Worm (Caenorhabditis elegans) whole organism, late embryonic: Measurements from ENCODE around the gene hcp-1.
A peak's percentile ranks its signal among the peaks of the same experiment; 100 is the strongest.
"Not testable (repeated sequence)": the region's sequence is repeated elsewhere in the genome, so short reads cannot be mapped to it uniquely, and the experiment has no call there.

Source experiments
- C08G9.2 ChIP-seq: sonication (generic microtip); optimal IDR thresholded peaks from 2 replicates; lab custom pipeline; 2016; ENCODE audit warnings: mild to moderate bottlenecking, missing genetic modification characterization, moderate library complexity, missing compliant biosample characterization
- F13H6.1 ChIP-seq: sonication (generic microtip); optimal IDR thresholded peaks from 2 replicates; lab custom pipeline; 2016; ENCODE audit warnings: missing genetic modification characterization, missing compliant biosample characterization
- K09A11.1 ChIP-seq: sonication (generic microtip); optimal IDR thresholded peaks from 2 replicates; lab custom pipeline; 2017; ENCODE audit warnings: antibody characterized with exemption, mild to moderate bottlenecking, missing genetic modification characterization, missing compliant biosample characterization; ENCODE audit not compliant: insufficient read depth
- Y22D7AL.16 ChIP-seq: sonication (generic microtip); optimal IDR thresholded peaks from 2 replicates; lab custom pipeline; 2016; ENCODE audit warnings: missing genetic modification characterization, missing compliant biosample characterization
- ahr-1 ChIP-seq: sonication (generic microtip); optimal IDR thresholded peaks from 2 replicates; lab custom pipeline; 2016; ENCODE audit warnings: missing genetic modification characterization, missing compliant biosample characterization
- ama-1 ChIP-seq: fragments of 150-350 bp; optimal IDR thresholded peaks from 2 replicates; lab custom pipeline; 2014
- ceh-14 ChIP-seq: sonication (generic microtip); optimal IDR thresholded peaks from 2 replicates; lab custom pipeline; 2016; ENCODE audit warnings: missing genotype, missing genetic modification characterization, missing compliant biosample characterization
- ceh-18 ChIP-seq: sonication (generic microtip); optimal IDR thresholded peaks from 2 replicates; lab custom pipeline; 2016; ENCODE audit warnings: missing genetic modification characterization, missing compliant biosample characterization
- ceh-24 ChIP-seq: sonication (generic microtip); optimal IDR thresholded peaks from 2 replicates; lab custom pipeline; 2016; ENCODE audit warnings: mild to moderate bottlenecking, missing genetic modification characterization, missing compliant biosample characterization
- ceh-30 ChIP-seq: fragments of 150-350 bp; optimal IDR thresholded peaks from 2 replicates; lab custom pipeline; 2014; ENCODE audit warnings: missing biosample characterization, missing genetic modification characterization
- ceh-34 ChIP-seq: sonication (generic microtip); optimal IDR thresholded peaks from 2 replicates; lab custom pipeline; 2016; ENCODE audit warnings: mild to moderate bottlenecking, missing genetic modification characterization, missing compliant biosample characterization
- ceh-6 ChIP-seq: fragments of 200-800 bp; sonication (Bioruptor generic); optimal IDR thresholded peaks from 2 replicates; lab custom pipeline; 2018; ENCODE audit warnings: mild to moderate bottlenecking, missing genetic modification characterization, missing compliant biosample characterization
- che-1 ChIP-seq: sonication (generic microtip); optimal IDR thresholded peaks from 2 replicates; lab custom pipeline; 2016; ENCODE audit warnings: mild to moderate bottlenecking, missing genetic modification characterization, missing compliant biosample characterization
- elt-2 ChIP-seq: sonication (generic microtip); optimal IDR thresholded peaks from 2 replicates; lab custom pipeline; 2016; ENCODE audit warnings: missing genetic modification reagents, missing genetic modification characterization, missing compliant biosample characterization
- eyg-1 ChIP-seq: sonication (generic microtip); optimal IDR thresholded peaks from 2 replicates; lab custom pipeline; 2016; ENCODE audit warnings: missing genotype, missing genetic modification characterization, missing compliant biosample characterization
- fax-1 ChIP-seq: sonication (generic microtip); optimal IDR thresholded peaks from 2 replicates; lab custom pipeline; 2016; ENCODE audit warnings: missing genotype, missing genetic modification characterization, missing compliant biosample characterization
- fkh-10 ChIP-seq: fragments of 150-350 bp; optimal IDR thresholded peaks from 2 replicates; lab custom pipeline; 2014; ENCODE audit warnings: missing biosample characterization, missing genetic modification reagents, missing genetic modification characterization
- fkh-6 ChIP-seq: sonication (generic microtip); optimal IDR thresholded peaks from 2 replicates; lab custom pipeline; 2016; ENCODE audit warnings: missing genetic modification characterization, missing compliant biosample characterization
- hlh-15 ChIP-seq: sonication (generic microtip); optimal IDR thresholded peaks from 2 replicates; lab custom pipeline; 2016; ENCODE audit warnings: missing genetic modification characterization, missing compliant biosample characterization
- hlh-30 ChIP-seq: sonication (generic microtip); optimal IDR thresholded peaks from 2 replicates; lab custom pipeline; 2017; ENCODE audit warnings: antibody characterized with exemption, missing genetic modification characterization, missing compliant biosample characterization; ENCODE audit not compliant: insufficient read depth
- hlh-6 ChIP-seq: sonication (generic microtip); optimal IDR thresholded peaks from 2 replicates; lab custom pipeline; 2016; ENCODE audit warnings: missing genotype, missing genetic modification characterization, missing compliant biosample characterization
- hlh-8 ChIP-seq: sonication (generic microtip); optimal IDR thresholded peaks from 2 replicates; lab custom pipeline; 2016; ENCODE audit warnings: missing genotype, missing genetic modification characterization, missing compliant biosample characterization
- lim-6 ChIP-seq: sonication (generic microtip); optimal IDR thresholded peaks from 2 replicates; lab custom pipeline; 2016; ENCODE audit warnings: missing genetic modification characterization, missing compliant biosample characterization
- nhr-11 ChIP-seq: fragments of 150-350 bp; optimal IDR thresholded peaks from 2 replicates; lab custom pipeline; 2014; ENCODE audit warnings: missing biosample characterization, missing genetic modification characterization
- pha-2 ChIP-seq: sonication (generic microtip); optimal IDR thresholded peaks from 2 replicates; lab custom pipeline; 2017; ENCODE audit warnings: mild to moderate bottlenecking, missing genetic modification characterization, missing compliant biosample characterization
- pha-4 ChIP-seq: fragments of 150-350 bp; optimal IDR thresholded peaks from 2 replicates; lab custom pipeline; 2018; ENCODE audit warnings: missing biosample characterization, missing genetic modification reagents, missing genetic modification characterization
- ref-2 ChIP-seq: sonication (generic microtip); optimal IDR thresholded peaks from 2 replicates; lab custom pipeline; 2016; ENCODE audit warnings: missing genetic modification characterization, missing compliant biosample characterization
- rnt-1 ChIP-seq: sonication (generic microtip); optimal IDR thresholded peaks from 2 replicates; lab custom pipeline; 2016; ENCODE audit warnings: missing genetic modification characterization, missing compliant biosample characterization
- sox-2 ChIP-seq: fragments of 200-800 bp; sonication (Bioruptor generic); IDR thresholded peaks from 2 replicates; pipeline ENCODE4 v1.3.6; 2022; ENCODE audit warnings: missing genetic modification reagents, missing genetic modification characterization, missing compliant biosample characterization
- sox-4 ChIP-seq: sonication (generic microtip); optimal IDR thresholded peaks from 2 replicates; lab custom pipeline; 2017; ENCODE audit warnings: mild to moderate bottlenecking, missing genetic modification characterization, inconsistent platforms, missing compliant biosample characterization
- tbx-2 ChIP-seq: sonication (generic microtip); optimal IDR thresholded peaks from 2 replicates; lab custom pipeline; 2016; ENCODE audit warnings: missing genetic modification characterization, missing compliant biosample characterization
- unc-3 ChIP-seq, 2 experiments: fragments of 200-800 bp in 1 of 2; sonication (Bioruptor generic) in 1 of 2; sonication (generic microtip) in 1 of 2; conservative IDR thresholded peaks in 1 of 2; optimal IDR thresholded peaks in 1 of 2; 2 replicates each; pipeline versions ENCODE4 v1.3.6 to Lab custom; 2016 to 2022; ENCODE audit warnings: missing compliant biosample characterization in 2 of 2, missing genetic modification characterization in 2 of 2, missing genetic modification reagents in 1 of 2
- unc-42 ChIP-seq: sonication (generic microtip); optimal IDR thresholded peaks from 2 replicates; lab custom pipeline; 2016; ENCODE audit warnings: missing genotype, missing genetic modification characterization, missing compliant biosample characterization
- unc-55 ChIP-seq: sonication (generic microtip); optimal IDR thresholded peaks from 2 replicates; lab custom pipeline; 2017; ENCODE audit warnings: missing biosample characterization, missing genetic modification reagents, missing genetic modification characterization

hcp-1 gene

ce11 chrV:6575406-6576130, 18.4 kb upstream of the hcp-1 start, which contains the start of gene fut-2:
fut-2 (minus strand) TSS chrV:6575890.
- no peak for TF ChIP-seq nhr-11 (tag; lab: Kevin White, UChicago)
- peak; percentile 79 for TF ChIP-seq elt-2 (tag; lab: Kevin White, UChicago)
- TF ChIP-seq, all 69 proteins: peak for 1

- TF ChIP-seq hlh-6 (no peak), unc-3 (GFP tag; conservative IDR thresholded peaks at IDR 0.05; lab: Robert Waterston, UW) (no peak), unc-3 (tag; optimal IDR thresholded peaks at IDR 0.05; lab: Kevin White, UChicago) (no peak), elt-2 (tag; lab: Kevin White, UChicago) (no peak), fax-1 (no peak), nhr-11 (tag; lab: Kevin White, UChicago) (no peak), pha-4 (no peak)
- TF ChIP-seq, all 69 proteins: peak for 0
Measured at ce11 chrV:6576567-6576966, 17.4 kb upstream of the hcp-1 start, which contains the start of gene EGAP9.4. EGAP9.4 (plus strand) TSS chrV:6576867.

ce11 chrV:6579992-6580391, 14.0 kb upstream of the hcp-1 start, which contains the start of gene EGAP9.3:
EGAP9.3 (minus strand) TSS chrV:6580122.
- TF ChIP-seq ceh-30 (tag; lab: Kevin White, UChicago) (no peak), ceh-34 (no peak), tbx-2 (tag; lab: Kevin White, UChicago) (no peak), pha-2 (tag; lab: Kevin White, UChicago) (no peak), che-1 (tag; lab: Kevin White, UChicago) (no peak), hlh-15 (tag; lab: Kevin White, UChicago) (no peak), fax-1 (no peak), K09A11.1 (no peak), F13H6.1 (tag; lab: Kevin White, UChicago) (no peak), hlh-8 (tag; lab: Kevin White, UChicago) (no peak), ahr-1 (tag; lab: Kevin White, UChicago) (no peak), nhr-11 (tag; lab: Kevin White, UChicago) (no peak), ceh-24 (no peak), rnt-1 (tag; lab: Kevin White, UChicago) (no peak), C08G9.2 (no peak)

ce11 chrV:6581762-6582161, 12.2 kb upstream of the hcp-1 start, which contains the start of gene ZK1055.4:
ZK1055.4 (plus strand) TSS chrV:6582062.
- not testable (repeated sequence) for TF ChIP-seq fkh-10 (GFP tag; lab: Kevin White, UChicago); lim-6 (tag; lab: Kevin White, UChicago); sox-2 (GFP tag; lab: Robert Waterston, UW)
- TF ChIP-seq, all 69 proteins: peak for 0; not testable (repeated sequence) for 69

- no peak for TF ChIP-seq ceh-18 (tag; lab: Kevin White, UChicago)
- no peak for TF ChIP-seq pha-2 (tag; lab: Kevin White, UChicago)
- TF ChIP-seq ref-2, result no peak
- TF ChIP-seq fkh-6 (tag; lab: Kevin White, UChicago), result no peak
- TF ChIP-seq Y22D7AL.16, result no peak
- TF ChIP-seq ceh-6 (GFP tag; lab: Kevin White, UChicago), result no peak
- TF ChIP-seq sox-4 (tag; lab: Kevin White, UChicago), result no peak
- no peak for TF ChIP-seq K09A11.1
- TF ChIP-seq hlh-30 (tag; lab: Kevin White, UChicago), result no peak
- no peak for TF ChIP-seq ahr-1 (tag; lab: Kevin White, UChicago)
- TF ChIP-seq unc-55, result no peak
- TF ChIP-seq pha-4, result no peak
- TF ChIP-seq unc-42 (tag; lab: Kevin White, UChicago), result no peak
- no peak for TF ChIP-seq eyg-1 (tag; lab: Kevin White, UChicago)
- TF ChIP-seq ama-1 (lab: Kevin White, UChicago), result no peak
- no peak for TF ChIP-seq nhr-11 (tag; lab: Kevin White, UChicago)
- no peak for TF ChIP-seq tbx-2 (tag; lab: Kevin White, UChicago)
- TF ChIP-seq ceh-14 (tag; lab: Kevin White, UChicago), result no peak
Measured at ce11 chrV:6590283-6590682, 3.7 kb upstream of the hcp-1 start, which contains the start of gene ZK1055.2. ZK1055.2 (plus strand) TSS chrV:6590583.
